Fruit fly (Drosophila melanogaster): ENCODE measurements around the gene cav.

cav gene

DNA sequence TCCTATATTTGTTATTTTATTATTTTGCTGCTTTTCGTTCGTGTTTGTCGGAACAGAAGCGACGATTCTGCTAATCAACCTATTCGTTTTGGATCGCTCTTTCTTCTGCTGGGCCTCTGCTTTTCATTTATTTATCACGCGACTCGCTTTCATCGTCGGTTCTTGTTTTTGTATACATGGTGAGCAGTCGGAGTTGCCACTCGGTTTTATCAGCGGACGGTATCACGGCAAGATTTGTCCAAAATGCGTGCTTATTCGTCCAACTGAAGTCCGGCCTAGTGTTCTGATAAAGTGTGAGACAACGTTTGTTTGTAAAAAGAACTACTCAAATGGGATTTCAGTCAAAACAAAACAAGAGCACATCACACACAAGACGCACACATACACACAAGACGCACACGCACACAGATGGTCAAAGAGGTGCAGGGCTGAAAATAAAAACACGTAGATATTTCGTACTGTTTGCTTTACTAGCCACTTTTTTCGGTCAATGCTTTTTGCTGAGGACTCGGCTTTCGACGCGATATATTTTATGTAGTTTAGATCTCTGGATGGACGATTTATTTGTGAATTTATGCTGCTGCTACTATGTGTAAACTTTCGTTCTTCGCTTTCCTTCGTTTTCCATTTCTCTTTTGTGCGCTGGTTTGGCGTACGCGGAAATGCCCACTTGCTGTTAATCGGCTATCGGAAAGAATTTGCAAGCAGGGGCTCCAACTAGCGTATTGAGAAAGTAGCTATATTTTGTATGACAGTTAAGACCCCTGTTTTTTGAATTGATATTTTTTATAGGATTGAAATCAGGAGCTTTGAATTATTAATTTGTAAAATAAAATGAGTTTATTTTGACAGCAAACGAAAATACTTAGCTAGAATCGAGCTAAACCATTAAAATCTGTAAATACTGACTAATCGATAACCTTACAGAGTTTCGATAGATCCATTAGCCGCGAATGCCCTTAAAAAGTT, 715 bp downstream of the cav start, which contains the start of gene twin:
Gene twin (minus strand): TSS at position 632 of the 969 bp plus-strand sequence.
- no peak for TF ChIP-seq CG8478 (optimal IDR thresholded peaks at IDR 0.05)
- TF ChIP-seq CTCF (optimal IDR thresholded peaks at IDR 0.05), result no peak

dm6 chr3R:24226744-24227143, 5.8 kb downstream of the cav start, which contains the start of the genes Spps and CG13609:
Spps (minus strand) TSS chr3R:24226934.
CG13609 (plus strand) TSS chr3R:24227023.
- peak in 1 of 2 experiments; percentile 4 for TF ChIP-seq CTCF (optimal IDR thresholded peaks at IDR 0.05)
- no peak for TF ChIP-seq CG8478 (optimal IDR thresholded peaks at IDR 0.05)

DNA sequence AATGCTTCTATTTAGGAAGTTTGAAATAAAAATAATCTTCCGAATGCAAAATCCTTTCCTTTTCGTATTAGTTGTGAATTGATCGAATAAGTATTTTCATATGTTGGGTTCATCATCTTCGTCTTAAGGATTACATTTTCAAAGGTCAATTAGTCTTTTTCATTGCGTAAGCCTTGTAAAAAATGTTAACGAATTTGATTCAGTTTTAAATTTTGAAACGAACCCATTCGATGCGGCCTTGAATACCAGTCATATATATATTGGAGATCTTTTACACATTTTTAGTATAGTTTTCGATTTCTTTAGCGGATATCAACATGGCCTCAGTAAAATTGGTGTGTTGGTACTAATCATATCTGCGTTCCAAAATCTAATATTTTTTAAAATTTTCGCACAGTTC, 7.8 kb downstream of the cav start, which contains the start of gene Acp95EF:
Gene Acp95EF (plus strand): TSS at position 301 of the 400 bp plus-strand sequence.
- TF ChIP-seq CG8478 (optimal IDR thresholded peaks at IDR 0.05), result no peak
- no peak for TF ChIP-seq CTCF (optimal IDR thresholded peaks at IDR 0.05)

DNA sequence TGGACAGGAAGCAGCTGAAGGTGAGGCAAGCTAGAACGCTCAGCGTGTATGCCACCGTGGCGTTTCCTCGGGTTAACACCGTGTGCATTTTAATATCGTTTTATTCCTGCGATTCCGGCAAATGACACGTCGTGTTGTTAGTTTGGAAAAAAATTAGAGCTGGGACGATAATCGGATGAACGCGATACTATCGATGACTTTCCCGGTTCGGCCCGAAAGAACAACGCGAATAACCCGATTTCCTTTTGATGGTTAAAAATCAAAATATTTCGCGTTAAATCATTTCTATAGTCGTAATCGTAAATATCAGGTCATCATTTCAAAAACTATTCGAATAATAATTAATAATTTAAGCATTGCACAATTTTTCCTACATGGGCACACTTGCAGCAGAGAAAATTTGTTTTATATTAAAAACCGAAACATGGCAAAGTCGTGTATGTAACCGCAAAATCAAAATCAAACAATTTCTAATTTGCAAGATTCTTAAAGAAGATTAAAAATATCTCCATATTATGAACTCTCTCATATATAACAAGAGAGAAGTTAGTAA, 9.0 kb downstream of the cav start, which contains the start of gene Spase22-23:
Gene Spase22-23 (minus strand): TSS at position 166 of the 553 bp plus-strand sequence.
- TF ChIP-seq CTCF (optimal IDR thresholded peaks at IDR 0.05) (no peak), CG8478 (optimal IDR thresholded peaks at IDR 0.05) (no peak)

dm6 chr3R:24230423-24231205, 9.7 kb downstream of the cav start, which contains the start of gene mask:
mask (plus strand) TSS chr3R:24230562.
- TF ChIP-seq CG8478 (optimal IDR thresholded peaks at IDR 0.05) (no peak), CTCF (optimal IDR thresholded peaks at IDR 0.05) (no peak)

- no peak for TF ChIP-seq CTCF (optimal IDR thresholded peaks at IDR 0.05)
Observed at dm6 chr3R:24231206-24231502, 10.3 kb downstream of the cav start.

DNA sequence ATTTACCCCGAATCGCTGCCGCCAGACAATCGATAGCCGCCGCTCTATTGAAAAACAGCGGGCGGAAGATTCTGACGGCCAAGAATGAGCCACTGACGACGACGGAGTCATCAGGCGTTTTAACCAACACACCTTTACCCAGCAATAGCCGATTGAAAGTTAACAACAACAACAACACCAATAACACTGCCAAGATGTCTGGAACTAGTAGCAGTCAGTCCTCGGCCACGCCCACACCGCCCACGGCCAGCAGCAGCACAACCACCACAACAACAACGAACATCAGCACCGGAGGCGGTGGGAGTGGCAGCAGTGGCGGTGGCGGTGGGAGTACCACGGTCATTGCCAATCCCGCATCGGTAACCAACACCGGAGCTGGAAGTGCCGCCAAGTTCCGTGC, 11.0 kb downstream of the cav start:
- no peak for TF ChIP-seq CTCF (optimal IDR thresholded peaks at IDR 0.05)
- no peak for TF ChIP-seq CG8478 (optimal IDR thresholded peaks at IDR 0.05)

DNA sequence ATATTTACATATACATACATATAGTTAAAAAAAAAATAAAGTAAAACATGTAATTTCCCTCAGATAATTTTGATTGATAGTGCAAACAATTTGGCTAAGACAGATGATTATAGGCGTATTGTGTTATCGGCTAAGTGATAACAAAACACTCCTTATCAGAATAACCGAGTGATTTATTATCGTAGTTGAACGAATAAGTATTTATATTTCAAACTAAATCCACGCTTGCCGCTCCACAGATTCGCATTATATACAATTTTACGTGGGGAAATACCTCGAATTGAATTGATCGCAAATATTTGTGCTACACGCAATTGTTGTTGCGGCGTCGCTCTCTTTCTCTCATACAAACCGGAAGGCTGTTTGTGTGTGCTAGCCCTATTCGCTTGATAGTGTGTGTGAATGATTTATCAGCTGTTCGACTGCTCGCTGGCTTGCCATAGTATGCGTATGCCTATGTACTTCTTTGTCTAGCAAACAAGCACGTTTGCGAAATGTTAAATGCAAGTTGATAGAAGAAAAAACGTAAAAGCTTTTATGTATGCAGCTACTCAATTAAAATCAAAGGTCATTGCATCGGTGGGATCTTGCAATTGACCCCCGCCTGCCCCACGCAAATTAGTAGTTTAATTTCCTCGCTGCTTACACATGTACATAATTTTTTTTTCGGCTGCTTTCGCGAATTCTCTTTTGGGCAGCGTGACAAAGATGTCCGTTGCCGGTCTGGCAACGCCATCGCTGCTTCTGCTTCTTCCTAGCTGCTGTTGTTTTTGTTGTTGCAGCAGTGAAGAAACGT, 12.7 kb downstream of the cav start:
- TF ChIP-seq CG8478 (optimal IDR thresholded peaks at IDR 0.05) (no peak), CTCF (optimal IDR thresholded peaks at IDR 0.05) (no peak)

- no peak for TF ChIP-seq CG8478 (optimal IDR thresholded peaks at IDR 0.05)
- no peak for TF ChIP-seq CTCF (optimal IDR thresholded peaks at IDR 0.05)
Observed at dm6 chr3R:24234162-24234529, 13.2 kb downstream of the cav start.

DNA sequence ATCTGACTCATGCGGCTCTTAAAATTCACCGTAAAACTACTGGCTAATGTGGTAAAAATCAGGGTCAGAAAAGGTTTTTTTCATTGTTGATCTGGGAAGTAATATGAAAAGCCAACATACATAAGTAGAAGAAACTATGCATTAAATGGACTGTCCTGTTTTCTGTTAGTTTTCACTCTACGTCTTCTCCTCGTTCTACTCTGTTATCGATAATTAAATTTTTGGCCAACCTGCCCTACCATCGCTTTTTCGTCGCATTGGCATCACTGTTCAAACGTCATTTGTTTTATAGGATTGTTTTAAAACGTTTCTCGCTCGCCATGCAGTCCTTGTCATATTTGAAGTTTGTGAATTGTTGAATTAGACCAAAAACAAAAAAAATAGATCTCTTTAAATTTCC, 13.8 kb downstream of the cav start:
- TF ChIP-seq CTCF (optimal IDR thresholded peaks at IDR 0.05) (no peak), CG8478 (optimal IDR thresholded peaks at IDR 0.05) (no peak)

DNA sequence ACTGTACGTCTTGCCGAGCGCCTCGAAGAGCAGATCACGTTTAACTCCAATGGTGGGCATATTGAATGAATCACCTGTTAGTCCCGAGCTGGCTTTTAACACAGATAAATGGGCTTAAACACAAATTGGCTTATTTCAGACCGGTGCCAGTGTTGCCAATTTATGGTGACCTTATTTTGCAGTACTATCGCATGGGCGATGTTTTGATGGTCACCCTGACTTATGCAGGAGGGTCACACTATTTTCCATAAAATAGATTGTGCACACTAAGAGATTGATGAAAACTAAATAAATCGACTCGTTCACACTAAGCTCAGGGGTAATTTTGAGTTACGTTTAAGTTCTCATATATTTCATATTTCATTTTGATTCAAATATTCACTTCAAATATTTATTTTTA, 31.6 kb downstream of the cav start, which contains the start of gene beta-PheRS:
Gene beta-PheRS (minus strand): TSS at position 186 of the 400 bp plus-strand sequence.
- peak; percentile 37 to 45 for TF ChIP-seq CTCF (optimal IDR thresholded peaks at IDR 0.05)
- TF ChIP-seq CG8478 (optimal IDR thresholded peaks at IDR 0.05), result no peak

DNA sequence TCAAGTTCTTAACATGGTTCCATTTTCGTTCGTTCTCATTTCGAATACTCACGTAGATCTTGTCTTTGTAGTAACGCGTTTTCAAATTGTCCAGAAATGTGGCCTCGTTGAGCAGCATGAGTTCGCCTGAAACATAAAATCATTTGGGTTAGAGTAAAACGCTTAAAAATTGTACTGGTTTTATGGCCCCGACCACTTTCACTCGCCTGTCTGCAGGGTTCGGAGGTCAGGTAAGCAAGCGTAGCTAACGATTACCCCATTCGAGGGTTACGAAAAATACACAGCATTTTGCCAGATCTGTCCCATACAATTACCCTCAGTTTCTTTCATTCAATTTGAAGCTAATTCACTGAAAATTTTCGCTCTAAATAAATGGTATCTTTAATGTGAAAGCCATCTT, 37.4 kb downstream of the cav start:
- TF ChIP-seq CG8478 (optimal IDR thresholded peaks at IDR 0.05), result no peak
- TF ChIP-seq CTCF (optimal IDR thresholded peaks at IDR 0.05), result no peak

DNA sequence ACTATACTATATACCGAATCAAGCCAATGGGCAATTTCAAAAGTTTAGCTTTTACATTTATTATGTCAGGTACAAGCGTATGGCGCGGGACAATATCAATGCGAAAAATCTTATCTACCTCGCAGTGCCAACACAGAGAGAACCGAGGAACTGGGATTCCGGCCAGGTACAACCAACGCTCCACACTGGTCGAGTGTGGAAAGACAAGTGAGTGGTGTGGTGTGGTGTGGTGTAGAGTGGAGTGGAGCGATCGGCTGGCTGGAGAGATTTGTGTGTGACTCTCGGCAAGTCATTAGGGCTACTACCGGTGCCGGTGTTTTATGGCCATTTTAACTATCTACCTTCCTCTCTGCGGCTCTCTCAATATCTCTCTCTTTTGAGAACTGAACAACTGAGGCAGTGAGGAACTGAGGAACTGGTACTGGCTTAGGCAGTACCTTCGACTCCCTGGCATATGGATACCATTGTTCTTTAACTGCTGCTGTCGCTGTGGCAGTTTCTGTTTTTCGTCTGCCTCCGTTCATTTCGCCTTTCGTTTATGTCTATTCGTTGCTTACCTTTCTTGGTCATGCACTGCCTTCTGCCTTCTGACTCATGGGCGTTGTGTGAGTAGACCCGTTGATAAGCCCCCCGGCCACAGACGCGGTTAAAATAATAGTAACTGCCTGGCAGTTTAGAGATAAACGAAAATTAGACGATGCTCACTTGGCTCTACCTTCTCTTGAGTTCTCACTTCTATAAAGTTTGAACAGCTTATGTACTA, 38.6 kb downstream of the cav start:
- TF ChIP-seq CTCF (optimal IDR thresholded peaks at IDR 0.05) (no peak), CG8478 (optimal IDR thresholded peaks at IDR 0.05) (no peak)

DNA sequence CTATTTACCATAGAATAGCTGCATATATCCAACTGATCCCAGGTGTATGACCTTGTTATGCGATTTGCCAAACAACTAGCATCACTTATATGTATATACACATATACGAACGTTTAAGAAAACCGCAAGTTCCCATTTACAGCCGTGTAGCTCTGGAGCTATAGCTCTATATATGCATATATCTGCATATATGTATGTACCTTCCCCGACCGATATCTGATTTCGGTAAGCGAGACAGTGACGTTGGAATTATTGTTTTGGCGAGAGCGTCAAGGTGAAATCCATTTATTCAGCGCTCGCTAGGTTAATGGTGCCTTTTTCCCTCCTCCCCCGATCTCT, 39.1 kb downstream of the cav start:
- TF ChIP-seq CG8478 (optimal IDR thresholded peaks at IDR 0.05) (no peak), CTCF (optimal IDR thresholded peaks at IDR 0.05) (no peak)

Data from S2 (cell line).